Fruit fly (Drosophila melanogaster): ENCODE results near the gene CG14826.

The CG14826 gene

dm6 chr3L:7250469-7250868 is 16.2 kb downstream of the CG14826 start, which contains the start of gene MED4 (continued):
- TF ChIP-seq CG30431 (GFP tag; optimal IDR thresholded peaks at IDR 0.05) (peak; percentile 42), Lim3 (GFP tag; IDR thresholded peaks at IDR 0.05) (no peak), bab2 (GFP tag; optimal IDR thresholded peaks at IDR 0.05) (peak; percentile 79), E2f1 (GFP tag; IDR thresholded peaks at IDR 0.05) (peak; percentile 72), Dad (GFP tag; optimal IDR thresholded peaks at IDR 0.05) (peak; percentile 61), toy (GFP tag; IDR thresholded peaks at IDR 0.05) (no peak), br (optimal IDR thresholded peaks at IDR 0.05) (no peak), D19A (tag; optimal IDR thresholded peaks at IDR 0.05) (peak; percentile 45), CG7987 (GFP tag; optimal IDR thresholded peaks at IDR 0.05) (peak; percentile 65), CG5953 (GFP tag; IDR thresholded peaks at IDR 0.05) (peak; percentile 61; the same call in 1 of the 2 replicates), z (GFP tag; IDR thresholded peaks at IDR 0.05) (no peak), CG4707 (GFP tag; optimal IDR thresholded peaks at IDR 0.05) (no peak), lab (GFP tag; optimal IDR thresholded peaks at IDR 0.05) (peak; percentile 86), CG9797 (GFP tag; optimal IDR thresholded peaks at IDR 0.05) (peak; percentile 84), grau (tag; optimal IDR thresholded peaks at IDR 0.05) (peak; percentile 78), Meics (GFP tag; optimal IDR thresholded peaks at IDR 0.05) (peak; percentile 79), Asciz (GFP tag; optimal IDR thresholded peaks at IDR 0.05) (peak; percentile 61), CG1603 (tag; optimal IDR thresholded peaks at IDR 0.05) (peak; percentile 88), cg (GFP tag; optimal IDR thresholded peaks at IDR 0.05) (no peak), crp (GFP tag; optimal IDR thresholded peaks at IDR 0.05) (peak in 1 of 2 experiments; percentile 31), disco-r (GFP tag; optimal IDR thresholded peaks at IDR 0.05) (peak; percentile 69), wdn (GFP tag; IDR thresholded peaks at IDR 0.05) (peak; percentile 67), pum (GFP tag; optimal IDR thresholded peaks at IDR 0.05) (peak; percentile 83), CG17612 (GFP tag; IDR thresholded peaks at IDR 0.05) (no peak), CG10979 (tag; optimal IDR thresholded peaks at IDR 0.05) (peak; percentile 69), HLH54F (GFP tag; optimal IDR thresholded peaks at IDR 0.05) (peak; percentile 84), Hsf (GFP tag; optimal IDR thresholded peaks at IDR 0.05) (peak; percentile 89), Dip3 (GFP tag; optimal IDR thresholded peaks at IDR 0.05) (peak; percentile 65), CG11093 (GFP tag; IDR thresholded peaks at IDR 0.05) (no peak; the same call in 2 of the 3 replicates), PHDP (tag; optimal IDR thresholded peaks at IDR 0.05) (peak; percentile 83), insv (GFP tag; optimal IDR thresholded peaks at IDR 0.05) (peak in 1 of 2 experiments; percentile 17), kah (GFP tag; optimal IDR thresholded peaks at IDR 0.05) (peak; percentile 8), C15 (GFP tag; IDR thresholded peaks at IDR 0.05) (peak; percentile 41; the same call in 1 of the 3 replicates), CG11398 (GFP tag; optimal IDR thresholded peaks at IDR 0.05) (peak; percentile 75), Dll (GFP tag; IDR thresholded peaks at IDR 0.05; ENCODE audit: partially characterized antibody) (peak; percentile 19; the same call in 1 of the 4 replicates), CG13287 (GFP tag; IDR thresholded peaks at IDR 0.05; ENCODE audit: partially characterized antibody) (peak; percentile 21; the same call in 1 of the 2 replicates), Opbp (GFP tag; IDR thresholded peaks at IDR 0.05; ENCODE audit: partially characterized antibody) (peak; percentile 48; the same call in 1 of the 3 replicates), CG11456 (GFP tag; IDR thresholded peaks at IDR 0.05) (peak; percentile 85), lola (GFP tag; optimal IDR thresholded peaks at IDR 0.05) (peak in 1 of 3 experiments; percentile 60), CG2199 (GFP tag; IDR thresholded peaks at IDR 0.05) (peak; percentile 70; the same call in 2 of the 3 replicates), HHEX (GFP tag; optimal IDR thresholded peaks at IDR 0.05) (peak; percentile 71), sug (tag; optimal IDR thresholded peaks at IDR 0.05) (peak; percentile 51), CG2116 (GFP tag; optimal IDR thresholded peaks at IDR 0.05) (peak; percentile 61), CG34376 (GFP tag; optimal IDR thresholded peaks at IDR 0.05) (no peak), CG6654 (GFP tag; optimal IDR thresholded peaks at IDR 0.05) (peak; percentile 21), CG12299 (tag; optimal IDR thresholded peaks at IDR 0.05) (peak; percentile 69), amos (GFP tag; IDR thresholded peaks at IDR 0.05; ENCODE audit: partially characterized antibody) (peak; percentile 39; the same call in 1 of the 2 replicates), CG16779 (GFP tag; IDR thresholded peaks at IDR 0.05) (peak; percentile 79), CG7963 (GFP tag; IDR thresholded peaks at IDR 0.05; ENCODE audit: partially characterized antibody) (no peak), hb (GFP tag; IDR thresholded peaks at IDR 0.05; ENCODE audit: partially characterized antibody) (no peak)

Measured in whole organism, embryonic.